Worm (Caenorhabditis elegans): ENCODE data around the gene otub-1.

DNA sequence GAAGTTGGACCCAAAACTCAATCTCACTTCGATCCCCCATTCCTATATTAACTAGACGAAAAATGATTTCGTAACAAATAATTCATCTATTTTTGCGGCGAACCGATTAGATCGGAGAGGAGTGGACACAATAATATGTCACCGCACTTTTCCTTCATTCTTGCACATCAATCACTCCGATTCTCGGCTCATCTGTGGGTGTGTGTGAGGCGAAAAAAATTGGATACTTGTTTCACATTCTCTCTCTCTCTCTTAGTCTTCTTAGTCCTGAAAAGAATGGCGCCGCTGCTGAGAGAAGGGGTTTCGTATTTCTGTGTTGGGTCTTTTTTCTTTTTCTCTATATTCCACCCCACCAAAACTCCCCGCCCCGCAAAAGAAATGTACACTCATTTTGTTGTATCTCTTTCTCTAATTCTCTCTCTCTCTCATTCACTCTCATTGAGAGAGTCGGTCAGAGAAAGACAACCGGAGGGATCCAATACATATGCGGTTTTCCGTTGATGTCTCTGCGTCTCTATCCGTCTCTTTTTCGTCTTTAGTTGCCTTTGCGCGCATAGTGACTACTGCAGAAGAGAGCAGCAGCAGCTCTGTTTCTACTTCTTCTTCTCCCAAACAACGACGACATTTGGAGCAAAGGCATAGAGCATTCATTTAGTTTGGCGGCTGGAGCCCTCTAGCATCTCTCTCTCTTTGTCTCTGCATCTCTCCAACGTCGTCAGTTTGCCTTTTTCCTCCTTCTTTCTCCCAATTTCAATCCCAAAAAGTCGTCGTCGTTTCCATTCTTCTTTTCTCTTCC is 5.1 kb downstream of the otub-1 start, which contains the start of gene unc-76:
- TF ChIP-seq unc-62 (GFP tag; optimal IDR thresholded peaks at IDR 0.05) = peak; percentile 94
- TF ChIP-seq elt-1 (tag; optimal IDR thresholded peaks at IDR 0.05; ENCODE audit: borderline replicate concordance, insufficient read depth) = no peak
- TF ChIP-seq nhr-76 (tag; optimal IDR thresholded peaks at IDR 0.05) = no peak
- no peak for TF ChIP-seq blmp-1 (tag; optimal IDR thresholded peaks at IDR 0.05)
